Fruit fly (Drosophila melanogaster): ENCODE data around the gene Npc2g.

DNA sequence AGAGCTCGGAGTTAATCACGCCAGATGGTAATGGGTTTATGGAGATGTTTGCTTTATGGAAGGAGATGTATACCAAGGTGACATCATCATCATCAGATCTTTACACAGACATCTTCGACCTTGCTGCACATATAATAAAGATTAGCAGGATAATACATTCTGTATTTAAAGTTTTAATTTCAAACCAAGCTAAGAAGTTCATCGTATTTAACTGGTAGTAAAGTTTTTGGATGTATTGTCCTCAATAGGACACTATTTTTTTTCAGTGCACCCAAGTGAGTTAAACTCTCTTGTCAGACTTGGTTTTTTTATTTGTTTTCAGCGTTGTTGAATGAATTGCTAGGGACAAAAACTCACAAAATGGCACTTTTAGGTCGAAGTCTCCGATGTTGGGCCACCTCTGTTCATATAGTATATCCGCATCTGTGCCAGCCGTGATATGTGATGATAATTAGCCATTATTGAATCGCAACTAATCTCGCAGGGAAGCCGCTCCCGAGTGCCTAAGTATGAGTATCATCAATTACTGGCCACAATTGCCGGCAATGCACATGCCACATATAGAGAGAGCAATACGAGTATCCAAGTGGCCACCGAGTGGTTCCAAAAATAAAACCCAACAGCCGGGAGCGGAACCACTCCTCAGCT, 23.7 kb downstream of the Npc2g start:
- no peak for TF ChIP-seq Clk (GFP tag; optimal IDR thresholded peaks at IDR 0.05)
- TF ChIP-seq cic (GFP tag; optimal IDR thresholded peaks at IDR 0.05), result no peak
- TF ChIP-seq ovo (GFP tag; optimal IDR thresholded peaks at IDR 0.05), result no peak
- TF ChIP-seq CG7045 (GFP tag; optimal IDR thresholded peaks at IDR 0.05), result no peak
- TF ChIP-seq Crg-1 (GFP tag; optimal IDR thresholded peaks at IDR 0.05), result no peak
- no peak for TF ChIP-seq kay (GFP tag; ENCODE audit: borderline replicate concordance)
- TF ChIP-seq bab1 (GFP tag; optimal IDR thresholded peaks at IDR 0.05), result no peak
- no peak for TF ChIP-seq Hr96 (GFP tag; optimal IDR thresholded peaks at IDR 0.05)
- TF ChIP-seq CG33017 (tag; optimal IDR thresholded peaks at IDR 0.05), result no peak
- no peak for TF ChIP-seq cnc (optimal IDR thresholded peaks at IDR 0.05)
- no peak for TF ChIP-seq CG11617 (GFP tag; optimal IDR thresholded peaks at IDR 0.05)
- TF ChIP-seq tj (GFP tag; optimal IDR thresholded peaks at IDR 0.05), result no peak
- TF ChIP-seq CG5204 (GFP tag; optimal IDR thresholded peaks at IDR 0.05), result no peak
- TF ChIP-seq CG1620 (GFP tag; optimal IDR thresholded peaks at IDR 0.05), result no peak
